Fruit fly (Drosophila melanogaster): ENCODE data around the gene Flacc.

Flacc gene

dm6 chrX:18923531-18923930 is 30.1 kb upstream of the Flacc start (continued):
- no peak for TF ChIP-seq cato (GFP tag; optimal IDR thresholded peaks at IDR 0.05; ENCODE audit: borderline replicate concordance)
- TF ChIP-seq CG10321 (GFP tag; IDR thresholded peaks at IDR 0.05), result no peak
- TF ChIP-seq CG8089 (GFP tag; optimal IDR thresholded peaks at IDR 0.05), result peak; percentile 31
- peak; percentile 64 to 68 for TF ChIP-seq chif (GFP tag; optimal IDR thresholded peaks at IDR 0.05)
- TF ChIP-seq Optix (GFP tag; IDR thresholded peaks at IDR 0.05), result peak; percentile 49; the same call in 2 of the 3 replicates
- TF ChIP-seq CG10959 (GFP tag; IDR thresholded peaks at IDR 0.05), result peak; percentile 65
- peak; percentile 37; the same call in 1 of the 2 replicates for TF ChIP-seq wor (GFP tag; IDR thresholded peaks at IDR 0.05)
- TF ChIP-seq CoRest (tag; optimal IDR thresholded peaks at IDR 0.05), result peak; percentile 51
- TF ChIP-seq lab (GFP tag; optimal IDR thresholded peaks at IDR 0.05), result no peak
- no peak for TF ChIP-seq peb (GFP tag; IDR thresholded peaks at IDR 0.05)
- no peak for TF ChIP-seq CG9817 (tag; optimal IDR thresholded peaks at IDR 0.05)
- TF ChIP-seq gem (tag; optimal IDR thresholded peaks at IDR 0.05), result peak; percentile 73
- no peak for TF ChIP-seq CG6683 (GFP tag; optimal IDR thresholded peaks at IDR 0.05)
- TF ChIP-seq inv (GFP tag; IDR thresholded peaks at IDR 0.05; ENCODE audit: partially characterized antibody), result no peak
- TF ChIP-seq bigmax (GFP tag; optimal IDR thresholded peaks at IDR 0.05), result no peak
- TF ChIP-seq CG1647 (GFP tag; optimal IDR thresholded peaks at IDR 0.05), result peak; percentile 24
- TF ChIP-seq ro (GFP tag; IDR thresholded peaks at IDR 0.05), result 0 out of 2 replicates have a peak, but pooled peaks have one; percentile 35
- TF ChIP-seq CG16813 (GFP tag; IDR thresholded peaks at IDR 0.05; ENCODE audit: partially characterized antibody), result no peak
- peak; percentile 45 for TF ChIP-seq CG8924 (tag; optimal IDR thresholded peaks at IDR 0.05)
- peak; percentile 73 for TF ChIP-seq CG2712 (tag; optimal IDR thresholded peaks at IDR 0.05)
- peak; percentile 78 for TF ChIP-seq Xrp1 (GFP tag; IDR thresholded peaks at IDR 0.05)
- peak; percentile 50 for TF ChIP-seq CG30403 (GFP tag; optimal IDR thresholded peaks at IDR 0.05)
- no peak for TF ChIP-seq p53 (GFP tag; optimal IDR thresholded peaks at IDR 0.05)
- peak; percentile 50 for TF ChIP-seq pum (GFP tag; optimal IDR thresholded peaks at IDR 0.05)
- TF ChIP-seq gt (GFP tag; IDR thresholded peaks at IDR 0.05), result no peak; the same call in 1 of the 2 replicates
- TF ChIP-seq pho (GFP tag; optimal IDR thresholded peaks at IDR 0.05), result no peak
- TF ChIP-seq CG18262 (tag; optimal IDR thresholded peaks at IDR 0.05), result peak; percentile 68
- TF ChIP-seq Taf1 (GFP tag; IDR thresholded peaks at IDR 0.05), result no peak
- TF ChIP-seq CG14050 (GFP tag; IDR thresholded peaks at IDR 0.05), result no peak
- TF ChIP-seq odd (GFP tag; optimal IDR thresholded peaks at IDR 0.05), result no peak
- no peak for TF ChIP-seq Hmx (GFP tag; optimal IDR thresholded peaks at IDR 0.05)
- no peak for TF ChIP-seq CG3163 (GFP tag; optimal IDR thresholded peaks at IDR 0.05)
- TF ChIP-seq CG9876 (GFP tag; optimal IDR thresholded peaks at IDR 0.05), result no peak
- TF ChIP-seq CG2202 (tag; optimal IDR thresholded peaks at IDR 0.05), result peak; percentile 13
- TF ChIP-seq esg (GFP tag; conservative IDR thresholded peaks at IDR 0.05), result peak; percentile 43
- TF ChIP-seq CG2120 (GFP tag; optimal IDR thresholded peaks at IDR 0.05), result no peak
- no peak for TF ChIP-seq CG12071 (GFP tag; optimal IDR thresholded peaks at IDR 0.05)
- TF ChIP-seq Nf-YA (GFP tag; IDR thresholded peaks at IDR 0.05), result no peak; the same call in 1 of the 2 replicates
- no peak for TF ChIP-seq CG12155 (GFP tag; optimal IDR thresholded peaks at IDR 0.05)
- TF ChIP-seq CG7928 (GFP tag; optimal IDR thresholded peaks at IDR 0.05), result no peak
- TF ChIP-seq ftz-f1 (GFP tag; optimal IDR thresholded peaks at IDR 0.05), result no peak
- TF ChIP-seq GATAe (GFP tag; conservative IDR thresholded peaks at IDR 0.05), result no peak
- TF ChIP-seq CG1024 (GFP tag; IDR thresholded peaks at IDR 0.05), result peak; percentile 65
- TF ChIP-seq aop (GFP tag; IDR thresholded peaks at IDR 0.05), result no peak
- TF ChIP-seq pros (GFP tag; optimal IDR thresholded peaks at IDR 0.05), result no peak
- TF ChIP-seq Ada2b (GFP tag; IDR thresholded peaks at IDR 0.05), result peak; percentile 60
- peak; percentile 51 for TF ChIP-seq CG10267 (tag; optimal IDR thresholded peaks at IDR 0.05)
- TF ChIP-seq CTCF (GFP tag; optimal IDR thresholded peaks at IDR 0.05), result no peak
- TF ChIP-seq bbx (GFP tag; IDR thresholded peaks at IDR 0.05; ENCODE audit: partially characterized antibody), result no peak
- TF ChIP-seq CG9609 (GFP tag; optimal IDR thresholded peaks at IDR 0.05), result peak; percentile 40
- TF ChIP-seq fd102C (GFP tag; optimal IDR thresholded peaks at IDR 0.05), result no peak
- TF ChIP-seq Fer3 (tag; optimal IDR thresholded peaks at IDR 0.05), result no peak
